Fruit fly (Drosophila melanogaster) whole organism, embryonic: Measurements from ENCODE around the gene dwg.

ENCODE experiments used
- Abd-B ChIP-seq: fragments of 200-800 bp; sonication (Bioruptor generic); optimal IDR thresholded peaks from 2 replicates; lab custom pipeline; 2018; ENCODE audit warnings: missing biosample characterization, mild to moderate bottlenecking, missing genetic modification characterization, moderate library complexity
- BEAF-32 ChIP-seq: fragments of 200-800 bp; sonication (Bioruptor generic); optimal IDR thresholded peaks from 3 replicates; lab custom pipeline; 2017; ENCODE audit warnings: missing biosample characterization, missing genetic modification characterization, mild to moderate bottlenecking, moderate library complexity, missing genetic modification reagents
- BtbVII ChIP-seq: fragments of 200-800 bp; sonication (Bioruptor generic); optimal IDR thresholded peaks from 3 replicates; lab custom pipeline; 2017; ENCODE audit warnings: missing biosample characterization, mild to moderate bottlenecking, missing genetic modification characterization
- CG10654 ChIP-seq: fragments of 200-800 bp; sonication (Bioruptor generic); optimal IDR thresholded peaks from 2 replicates; lab custom pipeline; 2016; ENCODE audit warnings: missing biosample characterization, missing genetic modification characterization
- CG16813 ChIP-seq: fragments of 200-800 bp; sonication (Bioruptor generic); IDR thresholded peaks from 3 replicates; pipeline ENCODE4 v1.3.6; 2022; ENCODE audit warnings: missing biosample characterization, missing genetic modification characterization; ENCODE audit not compliant: partially characterized antibody
- CG1792 ChIP-seq: fragments of 200-800 bp; sonication (Bioruptor generic); optimal IDR thresholded peaks from 2 replicates; lab custom pipeline; 2016; ENCODE audit warnings: missing biosample characterization, missing genetic modification characterization
- CG18599 ChIP-seq: fragments of 200-800 bp; sonication (Bioruptor generic); optimal IDR thresholded peaks from 3 replicates; lab custom pipeline; 2017; ENCODE audit warnings: missing biosample characterization, missing genetic modification characterization, mild to moderate bottlenecking, moderate library complexity, missing genetic modification reagents
- CG18764 ChIP-seq: fragments of 200-800 bp; sonication (Bioruptor generic); optimal IDR thresholded peaks from 3 replicates; lab custom pipeline; 2016; ENCODE audit warnings: missing biosample characterization, missing genetic modification characterization
- CG2199 ChIP-seq: fragments of 200-800 bp; sonication (Bioruptor generic); IDR thresholded peaks from 3 replicates; pipeline ENCODE4 v1.3.6; 2022; ENCODE audit warnings: missing biosample characterization, missing genetic modification characterization
- CG3065 ChIP-seq: fragments of 200-800 bp; sonication (Bioruptor generic); optimal IDR thresholded peaks from 2 replicates; lab custom pipeline; 2016; ENCODE audit warnings: missing biosample characterization, missing genetic modification characterization
- CG32767 ChIP-seq: fragments of 200-800 bp; sonication (Bioruptor generic); IDR thresholded peaks from 2 replicates; pipeline ENCODE4 v1.3.6; 2022; ENCODE audit warnings: missing biosample characterization, missing genetic modification characterization
- CG3995 ChIP-seq: fragments of 200-800 bp; sonication (Bioruptor generic); optimal IDR thresholded peaks from 3 replicates; lab custom pipeline; 2016; ENCODE audit warnings: missing biosample characterization, missing genetic modification characterization
- CG6175 ChIP-seq: fragments of 200-800 bp; sonication (Bioruptor generic); IDR thresholded peaks from 3 replicates; pipeline ENCODE4 v1.3.6; 2022; ENCODE audit warnings: missing biosample characterization, missing genetic modification characterization
- CG6689 ChIP-seq: fragments of 200-800 bp; sonication (Bioruptor generic); IDR thresholded peaks from 2 replicates; pipeline ENCODE4 v1.3.6; 2022; ENCODE audit warnings: missing biosample characterization, missing genetic modification characterization
- CG6813 ChIP-seq: fragments of 200-800 bp; sonication (Bioruptor generic); optimal IDR thresholded peaks from 2 replicates; lab custom pipeline; 2017; ENCODE audit warnings: missing biosample characterization, missing genetic modification characterization, mild to moderate bottlenecking, moderate library complexity, missing genetic modification reagents
- CG7745 ChIP-seq: fragments of 200-800 bp; sonication (Bioruptor generic); optimal IDR thresholded peaks from 2 replicates; lab custom pipeline; 2018; ENCODE audit warnings: missing biosample characterization, mild to moderate bottlenecking, missing genetic modification characterization, moderate library complexity
- CTCF ChIP-seq: fragments of 200-800 bp; sonication (Bioruptor generic); optimal IDR thresholded peaks from 2 replicates; lab custom pipeline; 2017; ENCODE audit warnings: missing biosample characterization, mild to moderate bottlenecking, missing genetic modification characterization, moderate library complexity
- Dek ChIP-seq: fragments of 200-800 bp; sonication (Bioruptor generic); optimal IDR thresholded peaks from 3 replicates; lab custom pipeline; 2019; ENCODE audit warnings: missing biosample characterization, mild to moderate bottlenecking, missing genetic modification characterization, moderate library complexity
- Dip3 ChIP-seq: fragments of 200-800 bp; sonication (Bioruptor generic); optimal IDR thresholded peaks from 3 replicates; lab custom pipeline; 2016; ENCODE audit warnings: missing biosample characterization, missing genetic modification characterization
- HLH4C ChIP-seq: fragments of 200-800 bp; sonication (Bioruptor generic); IDR thresholded peaks from 3 replicates; pipeline ENCODE4 v1.3.6; 2022; ENCODE audit warnings: missing biosample characterization, missing genetic modification characterization; ENCODE audit not compliant: partially characterized antibody
- HmgD ChIP-seq: fragments of 200-800 bp; sonication (Bioruptor generic); optimal IDR thresholded peaks from 3 replicates; lab custom pipeline; 2016; ENCODE audit warnings: missing biosample characterization, missing genetic modification characterization
- Myb ChIP-seq: fragments of 200-800 bp; sonication (Bioruptor generic); optimal IDR thresholded peaks from 2 replicates; lab custom pipeline; 2016; ENCODE audit warnings: missing biosample characterization, missing genetic modification characterization
- Nf-YB ChIP-seq: fragments of 200-800 bp; sonication (Bioruptor generic); optimal IDR thresholded peaks from 3 replicates; lab custom pipeline; 2019; ENCODE audit warnings: missing biosample characterization, mild to moderate bottlenecking, missing genetic modification characterization, moderate library complexity
- Nf-YC ChIP-seq: fragments of 200-800 bp; optimal IDR thresholded peaks from 3 replicates; lab custom pipeline; 2019; ENCODE audit warnings: missing biosample characterization, mild to moderate bottlenecking, missing genetic modification characterization, moderate library complexity
- Opbp ChIP-seq: fragments of 200-800 bp; sonication (Bioruptor generic); IDR thresholded peaks from 3 replicates; pipeline ENCODE4 v1.3.6; 2022; ENCODE audit warnings: missing biosample characterization, missing genetic modification characterization; ENCODE audit not compliant: partially characterized antibody
- Scr ChIP-seq: fragments of 200-800 bp; sonication (Bioruptor generic); IDR thresholded peaks from 2 replicates; pipeline ENCODE4 v1.3.6; 2022; ENCODE audit warnings: missing biosample characterization, missing genetic modification characterization; ENCODE audit not compliant: partially characterized antibody
- Six4 ChIP-seq: fragments of 200-800 bp; sonication (Bioruptor generic); optimal IDR thresholded peaks from 2 replicates; lab custom pipeline; 2016; ENCODE audit warnings: missing biosample characterization, missing genetic modification characterization
- Sox100B ChIP-seq: fragments of 200-800 bp; sonication (Bioruptor generic); optimal IDR thresholded peaks from 3 replicates; lab custom pipeline; 2018; ENCODE audit warnings: missing biosample characterization, mild to moderate bottlenecking, missing genetic modification characterization
- Sry-δ ChIP-seq: fragments of 200-800 bp; sonication (Bioruptor generic); optimal IDR thresholded peaks from 2 replicates; lab custom pipeline; 2016; ENCODE audit warnings: missing biosample characterization, missing genetic modification characterization
- caup ChIP-seq: fragments of 200-800 bp; sonication (Bioruptor generic); optimal IDR thresholded peaks from 3 replicates; lab custom pipeline; 2017; ENCODE audit warnings: missing biosample characterization, mild to moderate bottlenecking, missing genetic modification characterization, moderate library complexity; ENCODE audit not compliant: severe bottlenecking
- crol ChIP-seq: fragments of 200-800 bp; sonication (Bioruptor generic); IDR thresholded peaks from 2 replicates; pipeline ENCODE4 v1.3.6; 2022; ENCODE audit warnings: missing biosample characterization, missing genetic modification characterization
- dysf ChIP-seq: fragments of 200-800 bp; sonication (Bioruptor generic); IDR thresholded peaks from 3 replicates; pipeline ENCODE4 v1.3.6; 2022; ENCODE audit warnings: missing biosample characterization, missing genetic modification characterization
- gcm2 ChIP-seq: fragments of 200-800 bp; sonication (Bioruptor generic); optimal IDR thresholded peaks from 2 replicates; lab custom pipeline; 2016; ENCODE audit warnings: missing biosample characterization, missing genetic modification characterization
- gem ChIP-seq: fragments of 200-800 bp; sonication (Bioruptor generic); optimal IDR thresholded peaks from 2 replicates; lab custom pipeline; 2019; ENCODE audit warnings: missing biosample characterization, mild to moderate bottlenecking, missing genetic modification characterization, moderate library complexity
- gfzf ChIP-seq: fragments of 200-800 bp; sonication (Bioruptor generic); optimal IDR thresholded peaks from 2 replicates; lab custom pipeline; 2016; ENCODE audit warnings: missing biosample characterization, mild to moderate bottlenecking, missing genetic modification characterization, moderate library complexity
- her ChIP-seq: fragments of 200-800 bp; sonication (Bioruptor generic); optimal IDR thresholded peaks from 2 replicates; lab custom pipeline; 2016; ENCODE audit warnings: missing biosample characterization, missing genetic modification characterization
- ind ChIP-seq: fragments of 200-800 bp; sonication (Bioruptor generic); optimal IDR thresholded peaks from 3 replicates; lab custom pipeline; 2016; ENCODE audit warnings: missing biosample characterization, missing genetic modification characterization
- lov ChIP-seq, 2 experiments: fragments of 200-800 bp in 1 of 2; fragments of >200 bp in 1 of 2; sonication (Bioruptor generic) in 1 of 2; IDR thresholded peaks in 1 of 2; optimal IDR thresholded peaks in 1 of 2; 2 replicates in 1 of 2; 3 replicates in 1 of 2; pipeline versions ENCODE4 v1.3.6 to Lab custom; 2017 to 2022; ENCODE audit warnings: missing biosample characterization in 1 of 2, missing genetic modification characterization in 1 of 2
- pnt ChIP-seq: fragments of 200-800 bp; sonication (Bioruptor generic); optimal IDR thresholded peaks from 3 replicates; lab custom pipeline; 2016; ENCODE audit warnings: missing biosample characterization, missing genetic modification characterization
- scrt ChIP-seq: fragments of 200-800 bp; sonication (Bioruptor generic); optimal IDR thresholded peaks from 2 replicates; lab custom pipeline; 2018; ENCODE audit warnings: missing biosample characterization, mild to moderate bottlenecking, missing genetic modification characterization, moderate library complexity
- sens-2 ChIP-seq: fragments of 200-800 bp; sonication (Bioruptor generic); IDR thresholded peaks from 2 replicates; pipeline ENCODE4 v1.3.6; 2022; ENCODE audit warnings: missing biosample characterization, missing genetic modification characterization
- seq ChIP-seq: fragments of 200-800 bp; sonication (Bioruptor generic); IDR thresholded peaks from 2 replicates; pipeline ENCODE4 v1.3.6; 2022; ENCODE audit warnings: missing biosample characterization, missing genetic modification characterization
- sqz ChIP-seq: fragments of 200-800 bp; sonication (Bioruptor generic); optimal IDR thresholded peaks from 3 replicates; lab custom pipeline; 2018; ENCODE audit warnings: missing biosample characterization, mild to moderate bottlenecking, missing genetic modification characterization
- stwl ChIP-seq: fragments of 200-800 bp; sonication (Bioruptor generic); optimal IDR thresholded peaks from 3 replicates; lab custom pipeline; 2018; ENCODE audit warnings: missing biosample characterization, mild to moderate bottlenecking, missing genetic modification characterization, moderate library complexity
- tgo ChIP-seq: fragments of 200-800 bp; sonication (Bioruptor generic); IDR thresholded peaks from 3 replicates; pipeline ENCODE4 v1.3.6; 2022; ENCODE audit warnings: missing biosample characterization, missing genetic modification characterization
- trh ChIP-seq: fragments of 200-800 bp; sonication (Bioruptor generic); optimal IDR thresholded peaks from 2 replicates; lab custom pipeline; 2016; ENCODE audit warnings: missing biosample characterization, missing genetic modification characterization
- tx ChIP-seq: fragments of 200-800 bp; sonication (Bioruptor generic); optimal IDR thresholded peaks from 2 replicates; lab custom pipeline; 2016; ENCODE audit warnings: missing biosample characterization, missing genetic modification characterization
- vnd ChIP-seq: fragments of 200-800 bp; sonication (Bioruptor generic); IDR thresholded peaks from 3 replicates; pipeline ENCODE4 v1.3.6; 2022; ENCODE audit warnings: missing biosample characterization, missing genetic modification characterization; ENCODE audit not compliant: partially characterized antibody
- wek ChIP-seq: fragments of 200-800 bp; sonication (Bioruptor generic); optimal IDR thresholded peaks from 3 replicates; lab custom pipeline; 2018; ENCODE audit warnings: missing biosample characterization, mild to moderate bottlenecking, missing genetic modification characterization, moderate library complexity
- zf30C ChIP-seq: fragments of 200-800 bp; sonication (Bioruptor generic); optimal IDR thresholded peaks from 3 replicates; lab custom pipeline; 2018; ENCODE audit warnings: missing biosample characterization, mild to moderate bottlenecking, missing genetic modification characterization

The dwg gene

DNA sequence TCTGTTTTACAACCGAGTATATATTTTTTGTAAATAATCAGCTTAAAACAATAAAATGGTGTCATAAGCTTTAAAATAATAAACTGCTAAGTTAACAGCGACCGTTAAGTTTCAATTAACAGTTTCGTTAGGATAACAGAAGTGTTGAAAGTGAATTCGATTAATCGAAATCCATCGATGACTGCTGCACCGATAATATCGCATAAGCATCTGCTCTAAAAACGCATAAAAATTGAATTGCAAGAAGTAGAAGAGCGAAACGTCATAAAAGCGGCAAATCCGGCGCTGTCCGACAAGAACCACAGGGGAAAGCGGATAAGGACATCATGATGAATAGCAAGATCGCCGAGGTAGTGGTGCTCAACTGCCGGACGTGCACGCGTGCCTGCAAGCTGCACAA lies at the start of gene dwg (continued):
- TF ChIP-seq ind (no peak), Abd-B (GFP tag; lab: Kevin White, UChicago) (peak; percentile 38), BtbVII (no peak), vnd (GFP tag; lab: Robert Waterston, UW) (peak; percentile 75), Scr (GFP tag; lab: Robert Waterston, UW) (peak; percentile 82), tx (GFP tag; lab: Kevin White, UChicago) (no peak), Opbp (peak; percentile 82; the same call in 2 of the 3 replicates), CG10654 (GFP tag; lab: Kevin White, UChicago) (no peak), Myb (peak; percentile 77), CG6175 (GFP tag; lab: Robert Waterston, UW) (no peak), gcm2 (GFP tag; lab: Kevin White, UChicago) (no peak), gfzf (GFP tag; lab: Kevin White, UChicago) (peak; percentile 28), CG16813 (GFP tag; lab: Robert Waterston, UW) (peak; percentile 72), HLH4C (GFP tag; lab: Robert Waterston, UW) (peak; percentile 82), CG18599 (GFP tag; lab: Kevin White, UChicago) (no peak), stwl (tag; lab: Kevin White, UChicago) (peak; percentile 59), CG1792 (GFP tag; lab: Kevin White, UChicago) (no peak), CG3995 (GFP tag; lab: Kevin White, UChicago) (peak; percentile 67), CG2199 (GFP tag; lab: Robert Waterston, UW) (no peak), CTCF (GFP tag; lab: Kevin White, UChicago) (no peak), BEAF-32 (peak; percentile 79), Dek (tag; lab: Kevin White, UChicago) (no peak)
- TF ChIP-seq, all 482 proteins: peak for 53

DNA sequence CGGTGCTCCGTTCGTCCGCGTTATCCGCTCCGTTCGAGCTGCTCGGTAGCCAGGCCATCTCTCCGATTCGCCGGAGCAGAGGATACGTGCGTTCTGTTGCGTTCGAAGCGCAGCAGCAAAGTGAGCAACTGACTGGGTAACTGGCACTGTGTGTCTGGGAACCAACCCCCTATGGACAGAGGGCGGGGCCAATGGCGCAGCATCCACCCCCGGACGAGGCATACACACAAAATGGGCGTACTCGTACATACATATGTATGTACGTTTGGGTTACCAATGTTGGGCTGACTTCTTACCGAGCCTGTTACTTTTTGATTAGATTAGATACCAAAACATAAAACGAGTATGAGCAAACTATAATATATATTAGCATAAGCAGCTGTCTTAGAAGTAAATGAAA lies 45.9 kb upstream of the dwg start, which contains the start of gene HLH3B:
Gene HLH3B, minus strand, starts transcription at position 123 of the 400 bp plus-strand sequence.
- no peak for TF ChIP-seq CG18764 (GFP tag; lab: Kevin White, UChicago)
- TF ChIP-seq seq (GFP tag; lab: Robert Waterston, UW), result peak; percentile 51; the same call in 1 of the 2 replicates
- no peak for TF ChIP-seq caup (GFP tag; lab: Kevin White, UChicago)
- no peak for TF ChIP-seq BEAF-32
- TF ChIP-seq CG32767, result peak; percentile 60; the same call in 1 of the 2 replicates
- TF ChIP-seq Nf-YC (tag; lab: Kevin White, UChicago), result peak; percentile 84
- TF ChIP-seq Sox100B, result no peak
- no peak for TF ChIP-seq sens-2 (GFP tag; lab: Robert Waterston, UW)
- no peak for TF ChIP-seq Dip3 (GFP tag; lab: Kevin White, UChicago)
- TF ChIP-seq dysf (GFP tag; lab: Robert Waterston, UW), result no peak
- peak; percentile 84 for TF ChIP-seq Nf-YB
- no peak for TF ChIP-seq wek (GFP tag; lab: Kevin White, UChicago)
- TF ChIP-seq scrt, result no peak
- TF ChIP-seq CG3065, result no peak
- no peak for TF ChIP-seq sqz
- no peak for TF ChIP-seq lov (optimal IDR thresholded peaks at IDR 0.05; lab: Kevin White, UChicago)
- TF ChIP-seq lov (GFP tag; IDR thresholded peaks at IDR 0.05; lab: Robert Waterston, UW), result no peak
- TF ChIP-seq pnt (GFP tag; lab: Kevin White, UChicago), result no peak

DNA sequence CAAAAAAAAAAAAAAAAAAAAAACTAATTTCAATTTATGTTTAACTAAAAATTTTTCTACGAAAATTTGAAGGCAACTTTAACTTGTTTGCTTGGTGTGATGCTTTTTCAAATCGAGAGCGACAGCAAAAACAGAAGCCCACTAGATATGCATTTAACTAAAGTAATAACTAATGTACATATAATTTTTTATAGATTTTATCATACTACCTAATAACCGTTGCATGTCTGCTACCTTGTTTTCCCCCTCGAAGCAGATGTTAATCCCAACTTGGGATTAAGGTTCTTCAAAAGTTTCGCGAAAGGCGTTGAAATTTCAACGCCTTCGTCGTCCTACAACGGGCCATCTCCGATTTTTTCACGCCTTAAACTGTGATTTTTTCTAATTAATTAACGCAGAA lies 44.7 kb upstream of the dwg start, which contains the start of gene CG2652:
Gene CG2652, minus strand, starts transcription at position 101 of the 400 bp plus-strand sequence.
- TF ChIP-seq CG18764 (GFP tag; lab: Kevin White, UChicago), result no peak
- no peak for TF ChIP-seq HmgD (GFP tag; lab: Kevin White, UChicago)
- no peak for TF ChIP-seq gem
- no peak for TF ChIP-seq CG7745 (tag; lab: Kevin White, UChicago)
- no peak for TF ChIP-seq Sry-δ
- TF ChIP-seq Six4 (GFP tag; lab: Kevin White, UChicago), result no peak
- no peak for TF ChIP-seq tgo
- no peak for TF ChIP-seq zf30C
- TF ChIP-seq trh (GFP tag; lab: Kevin White, UChicago), result no peak
- no peak for TF ChIP-seq CG6813
- TF ChIP-seq her (GFP tag; lab: Kevin White, UChicago), result no peak
- no peak for TF ChIP-seq CG6689 (GFP tag; lab: Robert Waterston, UW)
- TF ChIP-seq crol (GFP tag; lab: Robert Waterston, UW), result no peak
